Worm (Caenorhabditis elegans) whole organism, L1 larva: ENCODE measurements around the gene Y50D7A.8.

Experiments
- Y116A8C.19 ChIP-seq: sonication (generic microtip); optimal IDR thresholded peaks from 2 replicates; lab custom pipeline; 2016; ENCODE audit warnings: missing compliant biosample characterization, missing genetic modification characterization, borderline replicate concordance
- ama-1 ChIP-seq: fragments of 150-350 bp; optimal IDR thresholded peaks from 2 replicates; lab custom pipeline; 2014
- egl-27 ChIP-seq, 2 experiments: fragments of 150-350 bp in 1 of 2; sonication (generic microtip); optimal IDR thresholded peaks; 3 replicates each; lab custom pipeline; 2017 to 2018; ENCODE audit warnings: missing biosample characterization in 2 of 2, missing genetic modification characterization in 2 of 2, missing genetic modification reagents in 2 of 2
- elt-3 ChIP-seq, 6 experiments: fragments of 150-350 bp in 1 of 6; sonication (generic microtip); optimal IDR thresholded peaks; 2 replicates each; lab custom pipeline; 2017 to 2018; ENCODE audit warnings: missing biosample characterization in 6 of 6, missing genetic modification characterization in 6 of 6, inconsistent platforms in 1 of 6
- jun-1 ChIP-seq: fragments of 150-350 bp; optimal IDR thresholded peaks from 2 replicates; lab custom pipeline; 2014; ENCODE audit warnings: missing biosample characterization, missing genetic modification reagents, missing genetic modification characterization
- lsy-2 ChIP-seq, 2 experiments: fragments of 150-350 bp; optimal IDR thresholded peaks; 2 replicates each; lab custom pipeline; 2014; ENCODE audit warnings: missing biosample characterization in 2 of 2, missing genetic modification characterization in 2 of 2
- mep-1 ChIP-seq: fragments of 150-350 bp; optimal IDR thresholded peaks from 2 replicates; lab custom pipeline; 2014; ENCODE audit warnings: missing biosample characterization, missing genetic modification characterization
- pax-3 ChIP-seq: fragments of 200-800 bp; sonication (Bioruptor generic); optimal IDR thresholded peaks from 2 replicates; lab custom pipeline; 2018; ENCODE audit warnings: mild to moderate bottlenecking, missing genetic modification characterization, moderate library complexity, missing compliant biosample characterization
- sox-4 ChIP-seq: sonication (generic microtip); optimal IDR thresholded peaks from 2 replicates; lab custom pipeline; 2016; ENCODE audit warnings: missing genetic modification characterization, missing compliant biosample characterization
- sup-37 ChIP-seq: fragments of 200-800 bp; sonication (Bioruptor generic); optimal IDR thresholded peaks from 2 replicates; lab custom pipeline; 2018; ENCODE audit warnings: mild to moderate bottlenecking, missing genetic modification characterization, missing compliant biosample characterization

DNA sequence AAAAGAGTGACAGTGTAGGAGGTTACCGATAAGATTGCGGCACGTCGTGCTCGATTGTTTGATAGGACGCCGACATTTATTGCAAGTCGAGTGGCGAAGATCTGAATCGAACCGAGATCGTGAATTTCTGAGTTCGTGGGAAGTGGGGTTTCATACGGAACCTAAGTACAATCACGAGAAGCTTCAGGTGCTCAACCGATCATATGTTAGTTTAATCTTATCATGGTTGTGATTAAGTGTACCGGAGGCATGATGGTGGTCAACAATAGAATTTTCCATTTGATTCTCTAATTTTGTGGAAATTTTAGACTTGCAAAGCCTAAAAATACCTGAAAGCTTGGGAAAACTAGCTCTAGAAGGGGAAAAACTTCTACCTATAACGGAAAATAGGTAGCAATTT is 44.6 kb downstream of the Y50D7A.8 start, which contains the start of gene ads-1:
- no peak for TF ChIP-seq elt-3 (tag; optimal IDR thresholded peaks at IDR 0.05; lab: Kevin White, UChicago)
- TF ChIP-seq lsy-2 (tag; optimal IDR thresholded peaks at IDR 0.05; lab: Kevin White, UChicago) = no peak
- TF ChIP-seq ama-1 = no peak
- no peak for TF ChIP-seq sox-4 (tag; lab: Kevin White, UChicago)
- no peak for TF ChIP-seq sup-37
- TF ChIP-seq egl-27 (tag; optimal IDR thresholded peaks at IDR 0.05; lab: Kevin White, UChicago) = no peak
- no peak for TF ChIP-seq Y116A8C.19 (tag; lab: Kevin White, UChicago)
- TF ChIP-seq jun-1 (tag; lab: Kevin White, UChicago) = no peak
- no peak for TF ChIP-seq mep-1 (tag; lab: Kevin White, UChicago)
- no peak for TF ChIP-seq pax-3
